Fruit fly (Drosophila melanogaster) whole organism, embryonic: Measurements from ENCODE around the gene CG1428.
A peak's percentile ranks its signal among the peaks of the same experiment; 100 is the strongest.

ENCODE experiments used
- BtbVII ChIP-seq: fragments of 200-800 bp; sonication (Bioruptor generic); optimal IDR thresholded peaks from 3 replicates; lab custom pipeline; 2017; ENCODE audit warnings: missing biosample characterization, mild to moderate bottlenecking, missing genetic modification characterization
- CG1024 ChIP-seq: fragments of 200-800 bp; sonication (Bioruptor generic); IDR thresholded peaks from 2 replicates; pipeline ENCODE4 v1.3.6; 2022; ENCODE audit warnings: missing biosample characterization, missing genetic modification characterization
- CG10321 ChIP-seq: fragments of 200-800 bp; sonication (Bioruptor generic); IDR thresholded peaks from 2 replicates; pipeline ENCODE4 v1.3.6; 2022; ENCODE audit warnings: missing biosample characterization, missing genetic modification characterization
- CG10462 ChIP-seq: fragments of 200-800 bp; sonication (Bioruptor generic); optimal IDR thresholded peaks from 2 replicates; lab custom pipeline; 2016; ENCODE audit warnings: missing biosample characterization, missing genetic modification characterization
- CG10543 ChIP-seq: fragments of 200-800 bp; sonication (Bioruptor generic); optimal IDR thresholded peaks from 3 replicates; lab custom pipeline; 2017; ENCODE audit warnings: missing biosample characterization, mild to moderate bottlenecking, missing genetic modification characterization, moderate library complexity
- CG11085 ChIP-seq: fragments of 200-800 bp; sonication (Bioruptor generic); IDR thresholded peaks from 2 replicates; pipeline ENCODE4 v1.3.6; 2022; ENCODE audit warnings: missing biosample characterization, missing genetic modification characterization
- CG13287 ChIP-seq: fragments of 200-800 bp; sonication (Bioruptor generic); IDR thresholded peaks from 2 replicates; pipeline ENCODE4 v1.3.6; 2022; ENCODE audit warnings: missing biosample characterization, missing genetic modification characterization; ENCODE audit not compliant: partially characterized antibody
- CG15479 ChIP-seq: fragments of 200-800 bp; sonication (Bioruptor generic); optimal IDR thresholded peaks from 3 replicates; lab custom pipeline; 2019; ENCODE audit warnings: missing biosample characterization, mild to moderate bottlenecking, missing genetic modification characterization, moderate library complexity
- CG16815 ChIP-seq: fragments of 200-800 bp; sonication (Bioruptor generic); optimal IDR thresholded peaks from 3 replicates; lab custom pipeline; 2017; ENCODE audit warnings: missing biosample characterization, mild to moderate bottlenecking, missing genetic modification characterization
- CG16863 ChIP-seq: fragments of 200-800 bp; sonication (Bioruptor generic); optimal IDR thresholded peaks from 3 replicates; lab custom pipeline; 2016; ENCODE audit warnings: missing biosample characterization, missing genetic modification characterization
- CG18262 ChIP-seq: fragments of 200-800 bp; optimal IDR thresholded peaks from 3 replicates; lab custom pipeline; 2019; ENCODE audit warnings: missing biosample characterization, mild to moderate bottlenecking, missing genetic modification characterization, moderate library complexity
- CG18764 ChIP-seq: fragments of 200-800 bp; sonication (Bioruptor generic); optimal IDR thresholded peaks from 3 replicates; lab custom pipeline; 2016; ENCODE audit warnings: missing biosample characterization, missing genetic modification characterization
- CG31224 ChIP-seq: fragments of 200-800 bp; sonication (Bioruptor generic); IDR thresholded peaks from 2 replicates; pipeline ENCODE4 v1.3.6; 2022; ENCODE audit warnings: missing biosample characterization, missing genetic modification characterization
- CG31388 ChIP-seq: fragments of 200-800 bp; sonication (Bioruptor generic); optimal IDR thresholded peaks from 2 replicates; lab custom pipeline; 2016; ENCODE audit warnings: missing biosample characterization, missing genetic modification characterization
- CG32767 ChIP-seq: fragments of 200-800 bp; sonication (Bioruptor generic); IDR thresholded peaks from 2 replicates; pipeline ENCODE4 v1.3.6; 2022; ENCODE audit warnings: missing biosample characterization, missing genetic modification characterization
- CG33557 ChIP-seq: fragments of 200-800 bp; sonication (Bioruptor generic); optimal IDR thresholded peaks from 2 replicates; lab custom pipeline; 2019; ENCODE audit warnings: missing biosample characterization, mild to moderate bottlenecking, missing genetic modification characterization, moderate library complexity
- CG34376 ChIP-seq: fragments of 200-800 bp; sonication (Bioruptor generic); optimal IDR thresholded peaks from 2 replicates; lab custom pipeline; 2018; ENCODE audit warnings: missing biosample characterization, mild to moderate bottlenecking, missing genetic modification characterization
- CG6689 ChIP-seq: fragments of 200-800 bp; sonication (Bioruptor generic); IDR thresholded peaks from 2 replicates; pipeline ENCODE4 v1.3.6; 2022; ENCODE audit warnings: missing biosample characterization, missing genetic modification characterization
- CG7556 ChIP-seq: fragments of 200-800 bp; sonication (Bioruptor generic); optimal IDR thresholded peaks from 2 replicates; lab custom pipeline; 2017; ENCODE audit warnings: missing biosample characterization, mild to moderate bottlenecking, missing genetic modification characterization
- CG8290 ChIP-seq, 3 experiments: fragments of 200-800 bp; sonication (Bioruptor generic); optimal IDR thresholded peaks; 2 replicates each; lab custom pipeline; 2016 to 2019; ENCODE audit warnings: missing biosample characterization in 3 of 3, missing genetic modification characterization in 3 of 3, mild to moderate bottlenecking in 2 of 3, moderate library complexity in 1 of 3
- CG9609 ChIP-seq: fragments of 200-800 bp; sonication (Bioruptor generic); optimal IDR thresholded peaks from 3 replicates; lab custom pipeline; 2016; ENCODE audit warnings: missing biosample characterization, missing genetic modification characterization
- Dek ChIP-seq: fragments of 200-800 bp; sonication (Bioruptor generic); optimal IDR thresholded peaks from 3 replicates; lab custom pipeline; 2019; ENCODE audit warnings: missing biosample characterization, mild to moderate bottlenecking, missing genetic modification characterization, moderate library complexity
- Dll ChIP-seq: fragments of 200-800 bp; sonication (Bioruptor generic); IDR thresholded peaks from 4 replicates; pipeline ENCODE4 v1.3.6; 2022; ENCODE audit warnings: missing biosample characterization, missing genetic modification characterization; ENCODE audit not compliant: partially characterized antibody
- Dp ChIP-seq: fragments of 200-800 bp; sonication (Bioruptor generic); optimal IDR thresholded peaks from 2 replicates; lab custom pipeline; 2018; ENCODE audit warnings: missing biosample characterization, mild to moderate bottlenecking, missing genetic modification characterization, moderate library complexity
- Drgx ChIP-seq: fragments of 200-800 bp; sonication (Bioruptor generic); IDR thresholded peaks from 2 replicates; pipeline ENCODE4 v1.3.6; 2022; ENCODE audit warnings: missing biosample characterization, missing genetic modification characterization
- E2f2 ChIP-seq: fragments of 200-800 bp; sonication (Bioruptor generic); IDR thresholded peaks from 2 replicates; pipeline ENCODE4 v1.3.6; 2022; ENCODE audit warnings: missing biosample characterization, missing genetic modification characterization
- ERR ChIP-seq: fragments of 200-800 bp; sonication (Bioruptor generic); optimal IDR thresholded peaks from 2 replicates; lab custom pipeline; 2016; ENCODE audit warnings: missing biosample characterization, missing genetic modification characterization
- Fer3 ChIP-seq: fragments of 200-800 bp; sonication (Bioruptor generic); optimal IDR thresholded peaks from 2 replicates; lab custom pipeline; 2018; ENCODE audit warnings: missing biosample characterization, mild to moderate bottlenecking, missing genetic modification characterization, moderate library complexity
- HmgZ ChIP-seq: fragments of 200-800 bp; sonication (Bioruptor generic); optimal IDR thresholded peaks from 2 replicates; lab custom pipeline; 2018; ENCODE audit warnings: missing biosample characterization, mild to moderate bottlenecking, missing genetic modification characterization
- Mad ChIP-seq: fragments of 200-800 bp; sonication (Bioruptor generic); optimal IDR thresholded peaks from 2 replicates; lab custom pipeline; 2016; ENCODE audit warnings: missing biosample characterization, missing genetic modification characterization
- amos ChIP-seq: fragments of 200-800 bp; sonication (Bioruptor generic); IDR thresholded peaks from 2 replicates; pipeline ENCODE4 v1.3.6; 2022; ENCODE audit warnings: missing biosample characterization, missing genetic modification characterization; ENCODE audit not compliant: partially characterized antibody
- ap ChIP-seq: fragments of 200-800 bp; sonication (Bioruptor generic); IDR thresholded peaks from 2 replicates; pipeline ENCODE4 v1.3.6; 2022; ENCODE audit warnings: missing biosample characterization, missing genetic modification characterization
- bsh ChIP-seq, 2 experiments: fragments of 200-800 bp; sonication (Bioruptor generic); optimal IDR thresholded peaks; 2 replicates each; lab custom pipeline; 2017 to 2018; ENCODE audit warnings: mild to moderate bottlenecking in 2 of 2, missing biosample characterization in 2 of 2, missing genetic modification characterization in 2 of 2, moderate library complexity in 1 of 2
- fru ChIP-seq: fragments of >200 bp; optimal IDR thresholded peaks from 2 replicates; lab custom pipeline; 2017
- grau ChIP-seq: fragments of 200-800 bp; optimal IDR thresholded peaks from 3 replicates; lab custom pipeline; 2019; ENCODE audit warnings: missing biosample characterization, mild to moderate bottlenecking, missing genetic modification characterization, moderate library complexity
- gsb-n ChIP-seq: fragments of 200-800 bp; sonication (Bioruptor generic); optimal IDR thresholded peaks from 3 replicates; lab custom pipeline; 2018; ENCODE audit warnings: missing biosample characterization, mild to moderate bottlenecking, missing genetic modification characterization
- klu ChIP-seq: fragments of 200-800 bp; sonication (Bioruptor generic); IDR thresholded peaks from 2 replicates; pipeline ENCODE4 v1.3.6; 2022; ENCODE audit warnings: missing biosample characterization, missing genetic modification characterization
- lov ChIP-seq, 2 experiments: fragments of 200-800 bp in 1 of 2; fragments of >200 bp in 1 of 2; sonication (Bioruptor generic) in 1 of 2; IDR thresholded peaks in 1 of 2; optimal IDR thresholded peaks in 1 of 2; 2 replicates in 1 of 2; 3 replicates in 1 of 2; pipeline versions ENCODE4 v1.3.6 to Lab custom; 2017 to 2022; ENCODE audit warnings: missing biosample characterization in 1 of 2, missing genetic modification characterization in 1 of 2
- oc ChIP-seq: fragments of 200-800 bp; sonication (Bioruptor generic); optimal IDR thresholded peaks from 2 replicates; lab custom pipeline; 2018; ENCODE audit warnings: missing biosample characterization, mild to moderate bottlenecking, missing genetic modification characterization, moderate library complexity
- odd ChIP-seq: fragments of 200-800 bp; sonication (Bioruptor generic); optimal IDR thresholded peaks from 2 replicates; lab custom pipeline; 2017; ENCODE audit warnings: missing biosample characterization, mild to moderate bottlenecking, missing genetic modification characterization
- otp ChIP-seq: fragments of 200-800 bp; sonication (Bioruptor generic); IDR thresholded peaks from 3 replicates; pipeline ENCODE4, ENCODE4 v1.3.6; 2022; ENCODE audit warnings: missing biosample characterization, missing genetic modification characterization
- phol ChIP-seq: fragments of 200-800 bp; sonication (Bioruptor generic); optimal IDR thresholded peaks from 3 replicates; lab custom pipeline; 2018; ENCODE audit warnings: missing biosample characterization, mild to moderate bottlenecking, missing genetic modification characterization, moderate library complexity
- pita ChIP-seq: fragments of 200-800 bp; sonication (Bioruptor generic); optimal IDR thresholded peaks from 2 replicates; lab custom pipeline; 2017; ENCODE audit warnings: missing biosample characterization, mild to moderate bottlenecking, missing genetic modification characterization
- sens-2 ChIP-seq: fragments of 200-800 bp; sonication (Bioruptor generic); IDR thresholded peaks from 2 replicates; pipeline ENCODE4 v1.3.6; 2022; ENCODE audit warnings: missing biosample characterization, missing genetic modification characterization
- tgo ChIP-seq: fragments of 200-800 bp; sonication (Bioruptor generic); IDR thresholded peaks from 3 replicates; pipeline ENCODE4 v1.3.6; 2022; ENCODE audit warnings: missing biosample characterization, missing genetic modification characterization
- tup ChIP-seq: fragments of 200-800 bp; sonication (Bioruptor generic); optimal IDR thresholded peaks from 2 replicates; lab custom pipeline; 2016; ENCODE audit warnings: missing biosample characterization, mild to moderate bottlenecking, missing genetic modification characterization, moderate library complexity
- unpg ChIP-seq: fragments of 200-800 bp; sonication (Bioruptor generic); optimal IDR thresholded peaks from 3 replicates; lab custom pipeline; 2018; ENCODE audit warnings: missing biosample characterization, mild to moderate bottlenecking, missing genetic modification characterization, moderate library complexity

CG1428 gene

DNA sequence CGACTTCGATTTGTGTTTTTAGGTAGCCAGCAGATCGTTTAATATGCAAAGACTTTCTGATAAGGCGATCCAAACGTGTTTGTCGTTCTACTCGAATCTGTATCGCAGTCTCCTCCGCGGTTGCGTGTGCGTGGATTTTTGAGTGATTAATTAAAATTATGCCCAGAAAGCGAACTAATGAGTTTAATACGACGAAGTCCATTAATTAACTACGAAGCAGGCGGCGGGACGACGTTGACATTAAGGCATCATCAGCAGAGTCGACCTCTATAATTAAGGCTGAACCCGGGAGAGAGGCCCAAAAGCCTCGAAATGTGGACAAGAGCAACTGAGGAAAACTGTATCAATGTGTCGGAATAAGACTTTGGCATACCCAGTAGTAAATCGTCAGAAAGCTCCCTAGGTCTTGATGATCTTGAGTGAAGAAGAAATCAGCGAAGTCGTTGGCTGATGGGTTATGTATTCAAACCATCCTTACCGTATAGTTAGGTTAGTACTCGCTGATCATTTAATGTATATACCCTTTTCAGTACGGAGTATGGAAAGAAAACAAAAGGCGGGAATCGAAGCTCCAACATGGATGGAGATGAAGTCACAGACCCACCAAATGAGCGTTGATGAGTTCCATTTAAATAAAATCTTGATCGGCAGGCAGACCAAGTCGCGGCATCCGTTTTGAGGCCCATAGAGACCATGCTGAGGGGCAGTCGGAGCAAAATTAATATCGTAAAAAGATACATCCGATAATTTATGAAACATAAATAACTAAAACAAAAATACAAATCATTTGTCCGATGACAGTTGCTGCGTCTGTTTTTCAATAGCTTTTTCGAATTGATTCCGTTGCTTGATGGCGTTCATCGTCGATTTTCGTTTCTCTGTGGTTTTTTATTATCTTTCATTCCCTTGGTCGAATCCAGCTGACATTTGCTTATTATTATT lies 38.8 kb upstream of the CG1428 start (continued):
- peak; percentile 90 for TF ChIP-seq CG8290 (GFP tag; optimal IDR thresholded peaks at IDR 0.05; lab: Kevin White, UChicago)
- TF ChIP-seq CG8290 (tag; optimal IDR thresholded peaks at IDR 0.05; lab: Kevin White, UChicago) = peak; percentile 32 to 96
- TF ChIP-seq pita (GFP tag; lab: Kevin White, UChicago) = no peak
- peak; percentile 89 for TF ChIP-seq ERR (GFP tag; lab: Kevin White, UChicago)
- peak; percentile 83 for TF ChIP-seq CG10462 (GFP tag; lab: Kevin White, UChicago)
- peak; percentile 82 for TF ChIP-seq sens-2
- TF ChIP-seq Dll (GFP tag; lab: Robert Waterston, UW) = no peak
- TF ChIP-seq unpg = peak; percentile 93
- no peak for TF ChIP-seq fru (lab: Kevin White, UChicago)
- peak; percentile 95 for TF ChIP-seq CG18262 (tag; lab: Kevin White, UChicago)
- no peak for TF ChIP-seq Dek (tag; lab: Kevin White, UChicago)
- TF ChIP-seq ap (GFP tag; lab: Robert Waterston, UW) = peak; percentile 86
- peak; percentile 93 for TF ChIP-seq Mad (GFP tag; lab: Kevin White, UChicago)
- peak; percentile 92 for TF ChIP-seq grau (tag; lab: Kevin White, UChicago)
- peak; percentile 93 for TF ChIP-seq CG16863
- TF ChIP-seq amos = no peak
- TF ChIP-seq CG9609 = peak; percentile 94
- peak; percentile 81 for TF ChIP-seq klu (GFP tag; lab: Robert Waterston, UW)
- TF ChIP-seq CG31224 = peak; percentile 85
- no peak for TF ChIP-seq Drgx (GFP tag; lab: Robert Waterston, UW)
- TF ChIP-seq phol (tag; lab: Kevin White, UChicago) = peak; percentile 94
- TF ChIP-seq HmgZ = peak; percentile 87
- peak; percentile 90 for TF ChIP-seq CG18764
- TF ChIP-seq Dp (GFP tag; lab: Kevin White, UChicago) = no peak
- peak; percentile 86 for TF ChIP-seq CG33557 (GFP tag; lab: Kevin White, UChicago)
- TF ChIP-seq lov (optimal IDR thresholded peaks at IDR 0.05; lab: Kevin White, UChicago) = no peak
- peak; percentile 89 for TF ChIP-seq lov (GFP tag; IDR thresholded peaks at IDR 0.05; lab: Robert Waterston, UW)
- peak; percentile 48 for TF ChIP-seq CG10543 (GFP tag; lab: Kevin White, UChicago)
- TF ChIP-seq CG15479 = no peak
- peak; percentile 84 for TF ChIP-seq CG1024 (GFP tag; lab: Robert Waterston, UW)
- TF ChIP-seq odd (GFP tag; lab: Kevin White, UChicago) = peak; percentile 78
- no peak for TF ChIP-seq CG13287 (GFP tag; lab: Robert Waterston, UW)
- TF ChIP-seq E2f2 (GFP tag; lab: Robert Waterston, UW) = peak; percentile 57
- TF ChIP-seq otp (GFP tag; lab: Robert Waterston, UW) = peak; percentile 93
- TF ChIP-seq CG10321 = peak; percentile 55
- TF ChIP-seq tgo (GFP tag; lab: Robert Waterston, UW) = peak; percentile 91
- peak; percentile 90 for TF ChIP-seq oc (tag; lab: Kevin White, UChicago)
- TF ChIP-seq CG34376 (GFP tag; lab: Kevin White, UChicago) = no peak
- TF ChIP-seq CG16815 (GFP tag; lab: Kevin White, UChicago) = peak; percentile 88
- TF ChIP-seq Fer3 (tag; lab: Kevin White, UChicago) = peak; percentile 88
- TF ChIP-seq bsh (GFP tag; optimal IDR thresholded peaks at IDR 0.05; lab: Kevin White, UChicago) = peak in 1 of 2 experiments; percentile 97
- peak; percentile 93 for TF ChIP-seq CG6689 (GFP tag; lab: Robert Waterston, UW)
- peak; percentile 84 for TF ChIP-seq CG7556 (GFP tag; lab: Kevin White, UChicago)
- peak; percentile 67 for TF ChIP-seq CG31388 (GFP tag; lab: Kevin White, UChicago)
- peak; percentile 74 for TF ChIP-seq CG11085 (GFP tag; lab: Robert Waterston, UW)
- TF ChIP-seq BtbVII (GFP tag; lab: Kevin White, UChicago) = peak; percentile 75
- peak; percentile 80 for TF ChIP-seq tup (GFP tag; lab: Kevin White, UChicago)
- TF ChIP-seq CG32767 (GFP tag; lab: Robert Waterston, UW) = peak; percentile 81
- peak; percentile 87 for TF ChIP-seq gsb-n (tag; lab: Kevin White, UChicago)
